Worm (Caenorhabditis elegans): ENCODE results near the gene F22E5.20.

DNA sequence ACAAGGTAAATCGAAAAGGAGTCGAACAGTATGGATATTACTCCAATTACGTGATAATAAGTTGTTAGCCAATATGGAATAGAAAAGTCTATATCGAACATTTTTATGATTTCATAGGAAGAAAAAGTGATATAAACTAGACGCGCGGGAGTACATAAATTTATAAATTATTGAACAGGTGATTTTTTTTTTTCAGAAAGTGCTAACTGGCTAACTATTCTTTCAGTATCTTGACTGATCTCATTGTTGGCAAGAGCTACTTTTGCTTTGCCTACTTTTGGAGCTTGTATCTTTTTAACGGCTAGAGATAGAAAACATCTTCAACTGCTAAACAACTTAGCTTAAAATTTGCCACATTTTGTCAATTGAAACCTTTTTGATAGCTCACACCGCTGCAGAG, 29.3 kb upstream of the F22E5.20 start, which contains the start of gene sri-60:
- TF ChIP-seq unc-39 (tag; optimal IDR thresholded peaks at IDR 0.05) (no peak), attf-4 (tag; optimal IDR thresholded peaks at IDR 0.05) (no peak), spr-1 (tag; optimal IDR thresholded peaks at IDR 0.05) (no peak), unc-62 (GFP tag; optimal IDR thresholded peaks at IDR 0.05 in 1 of 2) (no peak), unc-62 (tag; optimal IDR thresholded peaks at IDR 0.05) (no peak)

Measured in whole organism, L4 larva.